Worm (Caenorhabditis elegans): ENCODE measurements around the gene nas-31.

Gene nas-31

ce11 chrV:10883478-10883877 is 38.2 kb downstream of the nas-31 start, which contains the start of gene F32D8.2:
TSS of gene F32D8.2 (plus strand) at chrV:10883778.
- TF ChIP-seq ceh-13 (GFP tag; optimal IDR thresholded peaks at IDR 0.05) (no peak), ets-7 (tag; optimal IDR thresholded peaks at IDR 0.05) (no peak), hnd-1 (tag; optimal IDR thresholded peaks at IDR 0.05) (no peak), F13C5.2 (tag; optimal IDR thresholded peaks at IDR 0.05) (no peak), tra-4 (tag; optimal IDR thresholded peaks at IDR 0.05) (no peak), aly-1 (tag; optimal IDR thresholded peaks at IDR 0.05) (no peak), pes-1 (GFP tag; IDR thresholded peaks at IDR 0.05) (no peak), sea-1 (GFP tag; conservative IDR thresholded peaks at IDR 0.05) (no peak), tbx-37 (GFP tag; conservative IDR thresholded peaks at IDR 0.05) (no peak), scrt-1 (GFP tag; IDR thresholded peaks at IDR 0.05) (no peak), flt-1 (GFP tag; IDR thresholded peaks at IDR 0.05) (no peak), B0310.2 (tag; optimal IDR thresholded peaks at IDR 0.05) (no peak)

- TF ChIP-seq scrt-1 (GFP tag; IDR thresholded peaks at IDR 0.05) (no peak), aly-1 (tag; optimal IDR thresholded peaks at IDR 0.05) (no peak), ceh-13 (GFP tag; optimal IDR thresholded peaks at IDR 0.05) (no peak), pes-1 (GFP tag; IDR thresholded peaks at IDR 0.05) (no peak), ets-7 (tag; optimal IDR thresholded peaks at IDR 0.05) (no peak), tbx-37 (GFP tag; conservative IDR thresholded peaks at IDR 0.05) (no peak), flt-1 (GFP tag; IDR thresholded peaks at IDR 0.05) (no peak), ceh-36 (tag; optimal IDR thresholded peaks at IDR 0.05) (no peak)
These were observed 41.3 kb downstream of the nas-31 start, which contains the start of gene F32D8.1 for ce11 chrV:10880138-10880882. TSS of gene F32D8.1 (plus strand) at chrV:10880832.

- no peak for TF ChIP-seq hmg-4 (GFP tag; optimal IDR thresholded peaks at IDR 0.05)
- TF ChIP-seq tbx-37 (GFP tag; conservative IDR thresholded peaks at IDR 0.05): no peak
- TF ChIP-seq aly-1 (tag; optimal IDR thresholded peaks at IDR 0.05): no peak
- no peak for TF ChIP-seq ceh-36 (tag; optimal IDR thresholded peaks at IDR 0.05)
- no peak for TF ChIP-seq tra-4 (tag; optimal IDR thresholded peaks at IDR 0.05)
- TF ChIP-seq hnd-1 (tag; optimal IDR thresholded peaks at IDR 0.05): no peak
- TF ChIP-seq ama-1 (optimal IDR thresholded peaks at IDR 0.05): no peak
These were observed 43.6 kb downstream of the nas-31 start for ce11 chrV:10877808-10878600.

DNA sequence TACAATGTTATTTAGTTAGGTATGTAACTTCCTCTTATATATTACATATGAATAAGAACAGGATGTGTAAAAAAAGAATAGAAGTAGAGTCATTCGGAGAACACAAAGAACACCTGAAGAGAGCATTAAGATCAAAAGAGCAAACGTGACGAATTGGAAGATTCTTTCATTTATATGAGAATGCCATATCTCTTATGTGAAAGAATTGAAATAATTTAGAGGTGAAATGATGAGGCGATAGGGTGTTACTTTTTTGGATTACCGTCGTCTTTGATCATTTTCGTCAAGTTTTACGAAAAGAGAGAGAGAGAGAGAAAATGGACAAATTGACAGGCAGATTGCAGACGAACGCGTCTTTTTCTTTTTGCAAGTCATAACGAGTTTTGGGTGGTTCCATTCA is 45.1 kb downstream of the nas-31 start:
- TF ChIP-seq sea-1 (GFP tag; conservative IDR thresholded peaks at IDR 0.05): no peak
- no peak for TF ChIP-seq B0310.2 (tag; optimal IDR thresholded peaks at IDR 0.05)
- TF ChIP-seq pes-1 (GFP tag; IDR thresholded peaks at IDR 0.05): no peak
- no peak for TF ChIP-seq hmg-4 (GFP tag; optimal IDR thresholded peaks at IDR 0.05)
- no peak for TF ChIP-seq ets-7 (tag; optimal IDR thresholded peaks at IDR 0.05)
- TF ChIP-seq flt-1 (GFP tag; IDR thresholded peaks at IDR 0.05): no peak
- no peak for TF ChIP-seq ceh-36 (tag; optimal IDR thresholded peaks at IDR 0.05)
- no peak for TF ChIP-seq F13C5.2 (tag; optimal IDR thresholded peaks at IDR 0.05)

- no peak for TF ChIP-seq hmbx-1 (tag; optimal IDR thresholded peaks at IDR 0.05)
- no peak for TF ChIP-seq tbx-11 (GFP tag; IDR thresholded peaks at IDR 0.05)
- no peak for TF ChIP-seq flt-1 (GFP tag; IDR thresholded peaks at IDR 0.05)
- TF ChIP-seq B0310.2 (tag; optimal IDR thresholded peaks at IDR 0.05): no peak
- no peak for TF ChIP-seq hmg-4 (GFP tag; optimal IDR thresholded peaks at IDR 0.05)
- no peak for TF ChIP-seq hnd-1 (tag; optimal IDR thresholded peaks at IDR 0.05)
- TF ChIP-seq tbx-37 (GFP tag; conservative IDR thresholded peaks at IDR 0.05): no peak
These were observed 46.6 kb downstream of the nas-31 start for ce11 chrV:10874938-10875599.

DNA sequence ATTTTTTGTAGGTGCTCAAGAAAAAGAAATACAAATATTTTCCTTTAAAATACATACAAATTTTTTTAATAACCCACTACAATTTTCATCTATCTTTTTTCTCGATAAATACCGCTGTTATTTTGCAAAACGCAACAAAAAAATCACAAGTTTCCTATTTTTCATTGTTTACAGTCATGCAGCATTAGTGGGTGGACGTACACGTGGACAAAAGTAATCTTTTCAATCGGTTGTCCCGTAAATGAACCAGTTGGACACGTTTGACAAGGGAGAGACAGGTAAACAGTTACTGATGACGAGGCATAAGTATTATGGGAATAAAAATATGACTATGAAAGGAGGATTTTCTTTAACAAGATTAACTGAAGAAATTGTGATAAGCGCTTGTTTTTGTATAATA is 48.5 kb downstream of the nas-31 start:
- TF ChIP-seq B0310.2 (tag; optimal IDR thresholded peaks at IDR 0.05) (no peak), flt-1 (GFP tag; IDR thresholded peaks at IDR 0.05) (no peak), ama-1 (optimal IDR thresholded peaks at IDR 0.05) (no peak), hnd-1 (tag; optimal IDR thresholded peaks at IDR 0.05) (no peak), hmg-4 (GFP tag; optimal IDR thresholded peaks at IDR 0.05) (no peak), sea-1 (GFP tag; conservative IDR thresholded peaks at IDR 0.05) (no peak), scrt-1 (GFP tag; IDR thresholded peaks at IDR 0.05) (no peak), tra-4 (tag; optimal IDR thresholded peaks at IDR 0.05) (no peak), tbx-37 (GFP tag; conservative IDR thresholded peaks at IDR 0.05) (no peak), tbx-11 (GFP tag; IDR thresholded peaks at IDR 0.05) (no peak), hmbx-1 (tag; optimal IDR thresholded peaks at IDR 0.05) (no peak), pes-1 (GFP tag; IDR thresholded peaks at IDR 0.05) (no peak), ceh-36 (tag; optimal IDR thresholded peaks at IDR 0.05) (no peak), aly-1 (tag; optimal IDR thresholded peaks at IDR 0.05) (no peak), F13C5.2 (tag; optimal IDR thresholded peaks at IDR 0.05) (no peak), ceh-13 (GFP tag; optimal IDR thresholded peaks at IDR 0.05) (no peak), ets-7 (tag; optimal IDR thresholded peaks at IDR 0.05) (no peak)

DNA sequence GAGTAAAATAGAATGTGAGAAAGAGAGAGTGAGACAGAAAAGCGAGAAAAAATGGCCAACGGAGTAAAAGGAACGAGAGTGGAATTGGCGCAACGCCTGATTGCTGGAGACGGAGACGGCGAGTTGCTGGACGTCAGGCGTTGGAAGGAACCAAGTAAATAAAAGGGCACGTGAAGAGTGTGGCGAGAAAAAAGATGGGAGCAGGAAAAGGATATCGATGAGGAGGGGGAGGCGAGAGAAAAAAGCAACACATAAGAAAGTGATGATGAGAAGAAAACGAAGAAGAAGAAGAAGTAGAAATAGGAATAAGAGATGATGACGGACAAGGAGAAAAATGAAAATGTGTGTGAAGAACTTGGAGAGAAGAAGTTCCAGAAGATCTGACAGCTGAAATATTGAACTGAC is 50.2 kb downstream of the nas-31 start:
- TF ChIP-seq sea-1 (GFP tag; conservative IDR thresholded peaks at IDR 0.05) (no peak), ets-7 (tag; optimal IDR thresholded peaks at IDR 0.05) (no peak), hmbx-1 (tag; optimal IDR thresholded peaks at IDR 0.05) (no peak), ceh-36 (tag; optimal IDR thresholded peaks at IDR 0.05) (no peak), tra-4 (tag; optimal IDR thresholded peaks at IDR 0.05) (no peak), B0310.2 (tag; optimal IDR thresholded peaks at IDR 0.05) (no peak), pes-1 (GFP tag; IDR thresholded peaks at IDR 0.05) (no peak), tbx-11 (GFP tag; IDR thresholded peaks at IDR 0.05) (no peak), ceh-13 (GFP tag; optimal IDR thresholded peaks at IDR 0.05) (no peak), scrt-1 (GFP tag; IDR thresholded peaks at IDR 0.05) (no peak), tbx-37 (GFP tag; conservative IDR thresholded peaks at IDR 0.05) (no peak), hnd-1 (tag; optimal IDR thresholded peaks at IDR 0.05) (no peak), flt-1 (GFP tag; IDR thresholded peaks at IDR 0.05) (no peak), hmg-4 (GFP tag; optimal IDR thresholded peaks at IDR 0.05) (no peak), F13C5.2 (tag; optimal IDR thresholded peaks at IDR 0.05) (no peak), aly-1 (tag; optimal IDR thresholded peaks at IDR 0.05) (no peak), ama-1 (optimal IDR thresholded peaks at IDR 0.05) (no peak)
